Fruit fly (Drosophila melanogaster): ENCODE results near the gene Hmt4-20.
A peak's percentile ranks its signal among the peaks of the same experiment; 100 is the strongest.

The Hmt4-20 gene

dm6 chrX:655492-656379, at the start of gene Hmt4-20, which contains the start of gene SkpA:
Gene Hmt4-20, minus strand, starts transcription at chrX:656033.
Gene SkpA, plus strand, starts transcription at chrX:656114.
- no peak for TF ChIP-seq psq (optimal IDR thresholded peaks at IDR 0.05)
- TF ChIP-seq Dll (optimal IDR thresholded peaks at IDR 0.05), result no peak
- peak; percentile 44 for TF ChIP-seq CG8478 (optimal IDR thresholded peaks at IDR 0.05)
- TF ChIP-seq usp (GFP tag; optimal IDR thresholded peaks at IDR 0.05), result no peak

DNA sequence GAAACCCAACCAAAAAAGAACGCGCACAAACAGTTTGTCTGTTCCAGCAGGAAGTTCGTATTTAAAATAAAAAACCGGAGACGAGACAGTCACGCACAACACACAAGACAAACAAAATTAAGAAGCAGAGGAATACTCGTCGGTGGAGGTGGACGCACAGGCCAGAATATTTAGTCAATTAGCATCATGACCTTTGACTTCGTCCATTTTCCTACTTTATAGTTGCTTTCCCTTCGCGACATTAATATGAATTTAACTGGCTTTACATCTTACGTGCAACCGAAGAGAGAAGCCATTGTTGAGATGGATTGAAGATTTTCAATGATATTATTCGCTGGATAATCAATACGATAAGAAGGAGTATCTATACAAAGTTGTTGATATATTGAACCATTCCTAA, 46.7 kb upstream of the Hmt4-20 start:
- TF ChIP-seq Dll (optimal IDR thresholded peaks at IDR 0.05) (no peak), pan (optimal IDR thresholded peaks at IDR 0.05) (no peak), EcR (GFP tag; optimal IDR thresholded peaks at IDR 0.05) (no peak), psq (optimal IDR thresholded peaks at IDR 0.05) (no peak), usp (GFP tag; optimal IDR thresholded peaks at IDR 0.05) (no peak), CG8478 (optimal IDR thresholded peaks at IDR 0.05) (no peak)

DNA sequence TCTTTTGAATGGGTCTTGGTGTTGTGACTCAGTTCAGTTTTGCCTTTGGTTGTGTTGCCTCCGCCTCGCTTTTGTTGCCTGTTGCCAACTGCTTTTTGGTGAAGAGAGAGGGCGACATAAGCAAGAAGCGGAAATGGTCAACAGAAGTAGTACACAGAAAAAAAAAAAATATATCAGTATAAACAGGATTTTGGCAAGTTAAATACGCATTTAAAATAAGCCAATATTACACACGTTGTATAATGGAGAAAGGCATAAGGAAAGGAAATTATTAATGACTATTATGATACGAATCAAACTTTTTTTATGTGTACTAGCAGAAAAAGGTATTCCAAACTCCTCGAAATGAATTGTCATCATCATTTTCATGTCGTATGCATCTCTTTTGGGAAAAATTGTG, 40.2 kb upstream of the Hmt4-20 start:
- TF ChIP-seq pan (optimal IDR thresholded peaks at IDR 0.05), result no peak
- no peak for TF ChIP-seq Dll (optimal IDR thresholded peaks at IDR 0.05)
- no peak for TF ChIP-seq usp (GFP tag; optimal IDR thresholded peaks at IDR 0.05)
- no peak for TF ChIP-seq psq (optimal IDR thresholded peaks at IDR 0.05)
- no peak for TF ChIP-seq CG8478 (optimal IDR thresholded peaks at IDR 0.05)
- TF ChIP-seq EcR (GFP tag; optimal IDR thresholded peaks at IDR 0.05), result no peak

- no peak for TF ChIP-seq pan (optimal IDR thresholded peaks at IDR 0.05)
- TF ChIP-seq usp (GFP tag; optimal IDR thresholded peaks at IDR 0.05), result no peak
- TF ChIP-seq psq (optimal IDR thresholded peaks at IDR 0.05), result no peak
- TF ChIP-seq CG8478 (optimal IDR thresholded peaks at IDR 0.05), result no peak
- no peak for TF ChIP-seq EcR (GFP tag; optimal IDR thresholded peaks at IDR 0.05)
- TF ChIP-seq Dll (optimal IDR thresholded peaks at IDR 0.05), result no peak
Observed at dm6 chrX:694776-695175, 38.9 kb upstream of the Hmt4-20 start.

dm6 chrX:694350-694749, 38.5 kb upstream of the Hmt4-20 start:
- no peak for TF ChIP-seq Dll (optimal IDR thresholded peaks at IDR 0.05)
- TF ChIP-seq psq (optimal IDR thresholded peaks at IDR 0.05), result no peak
- TF ChIP-seq pan (optimal IDR thresholded peaks at IDR 0.05), result no peak
- TF ChIP-seq EcR (GFP tag; optimal IDR thresholded peaks at IDR 0.05), result no peak
- no peak for TF ChIP-seq CG8478 (optimal IDR thresholded peaks at IDR 0.05)
- TF ChIP-seq usp (GFP tag; optimal IDR thresholded peaks at IDR 0.05), result no peak

- TF ChIP-seq psq (optimal IDR thresholded peaks at IDR 0.05) (no peak), CG8478 (optimal IDR thresholded peaks at IDR 0.05) (no peak), EcR (GFP tag; optimal IDR thresholded peaks at IDR 0.05) (no peak), Dll (optimal IDR thresholded peaks at IDR 0.05) (no peak), pan (optimal IDR thresholded peaks at IDR 0.05) (no peak), usp (GFP tag; optimal IDR thresholded peaks at IDR 0.05) (no peak)
Observed at dm6 chrX:693911-694310, 38.1 kb upstream of the Hmt4-20 start.

- TF ChIP-seq Dll (optimal IDR thresholded peaks at IDR 0.05), result no peak
- TF ChIP-seq CG8478 (optimal IDR thresholded peaks at IDR 0.05), result no peak
- TF ChIP-seq usp (GFP tag; optimal IDR thresholded peaks at IDR 0.05), result no peak
- TF ChIP-seq pan (optimal IDR thresholded peaks at IDR 0.05), result peak; percentile 24
- peak in 1 of 2 experiments; percentile 50 for TF ChIP-seq EcR (GFP tag; optimal IDR thresholded peaks at IDR 0.05)
- no peak for TF ChIP-seq psq (optimal IDR thresholded peaks at IDR 0.05)
Observed at dm6 chrX:692811-693764, 37.3 kb upstream of the Hmt4-20 start.

DNA sequence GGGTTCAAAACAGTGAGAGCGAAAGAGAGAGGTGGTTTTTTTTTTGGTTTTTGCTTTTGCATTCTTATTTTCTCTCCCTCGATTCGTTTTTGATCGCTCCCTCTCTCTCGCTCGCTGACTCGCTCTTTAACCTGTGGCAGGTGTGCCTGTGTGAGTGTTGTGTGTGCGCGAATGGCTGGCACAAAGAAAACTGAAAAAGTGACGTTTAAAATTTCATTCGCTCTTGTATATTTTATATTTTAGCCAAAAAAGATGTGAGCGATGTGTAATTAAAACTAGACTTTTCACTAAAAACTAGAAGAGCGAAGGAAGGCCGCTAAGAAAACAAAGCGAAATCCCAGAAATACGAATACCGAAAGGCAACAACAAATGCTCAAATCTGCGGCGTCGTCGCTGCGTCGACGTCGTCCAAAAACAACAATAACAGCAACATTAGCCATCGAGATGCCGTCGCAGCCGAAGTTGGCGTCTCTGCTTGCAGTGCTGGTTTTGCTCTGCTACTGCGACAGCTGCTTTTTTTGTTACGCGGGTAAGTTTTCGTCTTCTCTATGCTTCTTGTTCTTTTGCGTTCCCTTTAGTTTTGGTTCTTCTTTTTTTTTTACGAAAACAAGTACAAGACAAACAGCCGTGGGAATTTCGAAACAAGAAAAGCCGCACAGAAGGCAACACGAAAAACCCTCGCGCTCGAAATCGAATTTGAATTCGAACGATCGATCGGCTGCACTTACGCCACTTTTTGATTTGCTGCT, 31.7 kb upstream of the Hmt4-20 start:
- TF ChIP-seq Dll (optimal IDR thresholded peaks at IDR 0.05), result no peak
- TF ChIP-seq pan (optimal IDR thresholded peaks at IDR 0.05), result no peak
- no peak for TF ChIP-seq EcR (GFP tag; optimal IDR thresholded peaks at IDR 0.05)
- TF ChIP-seq psq (optimal IDR thresholded peaks at IDR 0.05), result no peak
- TF ChIP-seq CG8478 (optimal IDR thresholded peaks at IDR 0.05), result no peak
- TF ChIP-seq usp (GFP tag; optimal IDR thresholded peaks at IDR 0.05), result no peak

DNA sequence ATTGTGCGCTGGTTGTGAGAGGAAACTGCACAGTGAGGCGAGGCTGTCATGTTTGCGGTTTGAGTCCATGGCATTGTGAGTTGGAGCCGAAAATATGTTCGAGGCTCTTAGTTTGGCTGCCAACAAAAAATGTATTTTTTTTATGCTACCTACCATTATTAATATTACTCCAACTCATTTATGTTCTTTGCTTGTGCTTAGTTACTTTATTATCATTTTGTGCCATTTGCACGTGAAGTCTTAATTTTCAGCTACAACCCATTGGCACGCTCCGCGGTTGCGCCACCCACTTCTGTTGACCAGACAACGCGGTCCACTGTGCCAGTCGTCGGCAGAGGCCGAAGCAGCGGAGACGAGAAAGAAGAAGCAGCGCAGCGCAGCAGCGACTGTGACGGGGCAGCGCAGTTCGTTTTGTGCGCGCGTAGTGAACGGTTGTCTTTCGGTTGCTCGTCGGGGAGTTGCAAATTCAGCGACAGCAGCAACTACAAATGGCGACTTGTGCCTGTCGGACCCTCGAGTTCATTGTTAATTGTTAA, 30.7 kb upstream of the Hmt4-20 start, which contains the start of gene sdk:
TSS of gene sdk (plus strand) at position 398 of the 536 bp plus-strand sequence.
- TF ChIP-seq usp (GFP tag; optimal IDR thresholded peaks at IDR 0.05) (no peak), pan (optimal IDR thresholded peaks at IDR 0.05) (no peak), Dll (optimal IDR thresholded peaks at IDR 0.05) (no peak), EcR (GFP tag; optimal IDR thresholded peaks at IDR 0.05) (no peak), psq (optimal IDR thresholded peaks at IDR 0.05) (no peak), CG8478 (optimal IDR thresholded peaks at IDR 0.05) (no peak)

- TF ChIP-seq Dll (optimal IDR thresholded peaks at IDR 0.05) (no peak), pan (optimal IDR thresholded peaks at IDR 0.05) (no peak), psq (optimal IDR thresholded peaks at IDR 0.05) (no peak), usp (GFP tag; optimal IDR thresholded peaks at IDR 0.05) (no peak), CG8478 (optimal IDR thresholded peaks at IDR 0.05) (no peak), EcR (GFP tag; optimal IDR thresholded peaks at IDR 0.05) (no peak)
Observed at dm6 chrX:678503-678902, 22.7 kb upstream of the Hmt4-20 start.

- no peak for TF ChIP-seq usp (GFP tag; optimal IDR thresholded peaks at IDR 0.05)
- TF ChIP-seq pan (optimal IDR thresholded peaks at IDR 0.05), result no peak
- TF ChIP-seq psq (optimal IDR thresholded peaks at IDR 0.05), result no peak
- no peak for TF ChIP-seq Dll (optimal IDR thresholded peaks at IDR 0.05)
- TF ChIP-seq CG8478 (optimal IDR thresholded peaks at IDR 0.05), result no peak
Observed at dm6 chrX:658021-658420, 2.2 kb upstream of the Hmt4-20 start.
